Fruit fly (Drosophila melanogaster): ENCODE data around the gene CG31266.

The CG31266 gene

dm6 chr3R:17151376-17152026 lies 19.0 kb downstream of the CG31266 start, which contains the start of gene CG5292 (continued):
- peak; percentile 34; the same call in 1 of the 2 replicates for TF ChIP-seq esg (GFP tag; conservative IDR thresholded peaks at IDR 0.05)
- TF ChIP-seq Blimp-1 (GFP tag; optimal IDR thresholded peaks at IDR 0.05), result no peak
- TF ChIP-seq CG7928 (GFP tag; optimal IDR thresholded peaks at IDR 0.05), result no peak
- TF ChIP-seq vvl (GFP tag; IDR thresholded peaks at IDR 0.05), result peak; percentile 81
- TF ChIP-seq tio (GFP tag; optimal IDR thresholded peaks at IDR 0.05), result no peak
- no peak for TF ChIP-seq CG4282 (GFP tag; optimal IDR thresholded peaks at IDR 0.05)
- no peak for TF ChIP-seq Deaf1 (tag; optimal IDR thresholded peaks at IDR 0.05)
- no peak for TF ChIP-seq CG17568 (GFP tag; optimal IDR thresholded peaks at IDR 0.05)
- TF ChIP-seq CG14050 (GFP tag; IDR thresholded peaks at IDR 0.05), result 0 out of 3 replicates have a peak, but pooled peaks have one; percentile 29
- no peak for TF ChIP-seq CG12769 (tag; optimal IDR thresholded peaks at IDR 0.05)
- no peak for TF ChIP-seq CG4854 (GFP tag; optimal IDR thresholded peaks at IDR 0.05)
- no peak for TF ChIP-seq Nf-YB (GFP tag; optimal IDR thresholded peaks at IDR 0.05)
- peak; percentile 50 for TF ChIP-seq Side (GFP tag; optimal IDR thresholded peaks at IDR 0.05)
- TF ChIP-seq ems (GFP tag; optimal IDR thresholded peaks at IDR 0.05), result peak; percentile 54
- TF ChIP-seq CG6272 (GFP tag; IDR thresholded peaks at IDR 0.05), result no peak
- no peak for TF ChIP-seq Ravus (GFP tag; IDR thresholded peaks at IDR 0.05)
- peak; percentile 43 for TF ChIP-seq CG9727 (GFP tag; optimal IDR thresholded peaks at IDR 0.05)
- TF ChIP-seq NfI (GFP tag; optimal IDR thresholded peaks at IDR 0.05), result peak; percentile 55
- TF ChIP-seq Optix (GFP tag; IDR thresholded peaks at IDR 0.05), result peak; percentile 27; the same call in 1 of the 3 replicates
- no peak for TF ChIP-seq her (GFP tag; optimal IDR thresholded peaks at IDR 0.05)
- TF ChIP-seq ham (GFP tag; IDR thresholded peaks at IDR 0.05), result no peak
- TF ChIP-seq CoRest (tag; optimal IDR thresholded peaks at IDR 0.05), result peak; percentile 73
- no peak for TF ChIP-seq salm (tag; optimal IDR thresholded peaks at IDR 0.05)
- TF ChIP-seq CG2678 (tag; optimal IDR thresholded peaks at IDR 0.05), result no peak
- TF ChIP-seq CG10462 (GFP tag; optimal IDR thresholded peaks at IDR 0.05), result peak; percentile 15
- TF ChIP-seq Mes4 (GFP tag; optimal IDR thresholded peaks at IDR 0.05), result no peak
- TF ChIP-seq CG10543 (GFP tag; optimal IDR thresholded peaks at IDR 0.05), result no peak
- no peak; the same call in 1 of the 2 replicates for TF ChIP-seq CG4360 (GFP tag; IDR thresholded peaks at IDR 0.05)
- TF ChIP-seq cas (GFP tag; IDR thresholded peaks at IDR 0.05), result peak; percentile 40; the same call in 1 of the 2 replicates
- TF ChIP-seq CG11696 (GFP tag; IDR thresholded peaks at IDR 0.05), result peak; percentile 45; the same call in 1 of the 2 replicates
- no peak for TF ChIP-seq sens-2 (GFP tag; IDR thresholded peaks at IDR 0.05)
- TF ChIP-seq CG16863 (GFP tag; optimal IDR thresholded peaks at IDR 0.05), result no peak
- TF ChIP-seq Sox102F (GFP tag; optimal IDR thresholded peaks at IDR 0.05), result no peak
- no peak for TF ChIP-seq peb (GFP tag; IDR thresholded peaks at IDR 0.05)
- no peak for TF ChIP-seq CHES-1-like (GFP tag; optimal IDR thresholded peaks at IDR 0.05)
- TF ChIP-seq aop (GFP tag; IDR thresholded peaks at IDR 0.05), result no peak
- no peak for TF ChIP-seq CG43689 (GFP tag; IDR thresholded peaks at IDR 0.05)
- TF ChIP-seq CG4424 (GFP tag; optimal IDR thresholded peaks at IDR 0.05), result peak; percentile 53
- TF ChIP-seq HLH3B (GFP tag; IDR thresholded peaks at IDR 0.05), result peak; percentile 51
- no peak for TF ChIP-seq zf30C (GFP tag; optimal IDR thresholded peaks at IDR 0.05)
- TF ChIP-seq bigmax (GFP tag; optimal IDR thresholded peaks at IDR 0.05), result no peak
- TF ChIP-seq CG6254 (GFP tag; optimal IDR thresholded peaks at IDR 0.05), result no peak
- TF ChIP-seq Bgb (GFP tag; IDR thresholded peaks at IDR 0.05; ENCODE audit: partially characterized antibody), result peak; percentile 65; the same call in 1 of the 2 replicates
- TF ChIP-seq H15 (GFP tag; IDR thresholded peaks at IDR 0.05), result peak; percentile 30; the same call in 1 of the 3 replicates
- TF ChIP-seq CG15073 (GFP tag; optimal IDR thresholded peaks at IDR 0.05), result no peak
- peak; percentile 53; the same call in 1 of the 2 replicates for TF ChIP-seq unc-4 (GFP tag; IDR thresholded peaks at IDR 0.05; ENCODE audit: partially characterized antibody)
- peak; percentile 32 for TF ChIP-seq tup (GFP tag; optimal IDR thresholded peaks at IDR 0.05)
- no peak for TF ChIP-seq CG15011 (GFP tag; optimal IDR thresholded peaks at IDR 0.05)
- TF ChIP-seq CG3407 (GFP tag; optimal IDR thresholded peaks at IDR 0.05), result no peak
- TF ChIP-seq disco-r (GFP tag; optimal IDR thresholded peaks at IDR 0.05), result peak; percentile 20
